Fruit fly (Drosophila melanogaster) whole organism, embryonic: ENCODE measurements around the gene CG45049.
A peak's percentile ranks its signal among the peaks of the same experiment; 100 is the strongest.

Source experiments
- Atf3 ChIP-seq: fragments of 200-800 bp; sonication (Bioruptor generic); optimal IDR thresholded peaks from 3 replicates; lab custom pipeline; 2016; ENCODE audit warnings: missing biosample characterization, missing genetic modification characterization
- BtbVII ChIP-seq: fragments of 200-800 bp; sonication (Bioruptor generic); optimal IDR thresholded peaks from 3 replicates; lab custom pipeline; 2017; ENCODE audit warnings: missing biosample characterization, mild to moderate bottlenecking, missing genetic modification characterization
- CG11093 ChIP-seq: fragments of 200-800 bp; sonication (Bioruptor generic); IDR thresholded peaks from 3 replicates; pipeline ENCODE4 v1.3.6; 2022; ENCODE audit warnings: missing biosample characterization, missing genetic modification characterization
- CG12391 ChIP-seq: fragments of 200-800 bp; sonication (Bioruptor generic); optimal IDR thresholded peaks from 3 replicates; lab custom pipeline; 2018; ENCODE audit warnings: missing biosample characterization, mild to moderate bottlenecking, missing genetic modification characterization, moderate library complexity
- CG12744 ChIP-seq: fragments of 200-800 bp; sonication (Bioruptor generic); optimal IDR thresholded peaks from 2 replicates; lab custom pipeline; 2016; ENCODE audit warnings: missing biosample characterization, missing genetic modification characterization
- CG13287 ChIP-seq: fragments of 200-800 bp; sonication (Bioruptor generic); IDR thresholded peaks from 2 replicates; pipeline ENCODE4 v1.3.6; 2022; ENCODE audit warnings: missing biosample characterization, missing genetic modification characterization; ENCODE audit not compliant: partially characterized antibody
- CG13424 ChIP-seq: fragments of 200-800 bp; sonication (Bioruptor generic); optimal IDR thresholded peaks from 2 replicates; lab custom pipeline; 2019; ENCODE audit warnings: missing biosample characterization, mild to moderate bottlenecking, missing genetic modification characterization, moderate library complexity
- CG13624 ChIP-seq: fragments of 200-800 bp; sonication (Bioruptor generic); optimal IDR thresholded peaks from 2 replicates; lab custom pipeline; 2016; ENCODE audit warnings: missing biosample characterization, missing genetic modification characterization
- CG14441 ChIP-seq: fragments of 200-800 bp; sonication (Bioruptor generic); IDR thresholded peaks from 2 replicates; pipeline ENCODE4 v1.3.6; 2022; ENCODE audit warnings: missing biosample characterization, missing genetic modification characterization
- CG1529 ChIP-seq: fragments of 200-800 bp; sonication (Bioruptor generic); optimal IDR thresholded peaks from 3 replicates; lab custom pipeline; 2018; ENCODE audit warnings: missing biosample characterization, missing genetic modification characterization
- CG15601 ChIP-seq: fragments of 200-800 bp; sonication (Bioruptor generic); optimal IDR thresholded peaks from 3 replicates; lab custom pipeline; 2019; ENCODE audit warnings: missing biosample characterization, mild to moderate bottlenecking, missing genetic modification characterization, moderate library complexity
- CG32772 ChIP-seq: fragments of 200-800 bp; sonication (Bioruptor generic); IDR thresholded peaks from 2 replicates; pipeline ENCODE4 v1.3.6; 2022; ENCODE audit warnings: missing biosample characterization, missing genetic modification characterization
- CG3726 ChIP-seq: fragments of 200-800 bp; sonication (Bioruptor generic); IDR thresholded peaks from 3 replicates; pipeline ENCODE4, ENCODE4 v1.3.6; 2022; ENCODE audit warnings: missing biosample characterization, missing genetic modification characterization
- CG3838 ChIP-seq: fragments of 200-800 bp; sonication (Bioruptor generic); optimal IDR thresholded peaks from 3 replicates; lab custom pipeline; 2016; ENCODE audit warnings: missing biosample characterization, missing genetic modification characterization
- CG6254 ChIP-seq: fragments of 200-800 bp; sonication (Bioruptor generic); optimal IDR thresholded peaks from 3 replicates; lab custom pipeline; 2017; ENCODE audit warnings: mild to moderate bottlenecking, missing biosample characterization, missing genetic modification reagents, missing genetic modification characterization
- CG6654 ChIP-seq: fragments of 200-800 bp; sonication (Bioruptor generic); optimal IDR thresholded peaks from 2 replicates; lab custom pipeline; 2017; ENCODE audit warnings: missing biosample characterization, mild to moderate bottlenecking, missing genetic modification characterization
- CG6683 ChIP-seq: fragments of 200-800 bp; sonication (Bioruptor generic); optimal IDR thresholded peaks from 2 replicates; lab custom pipeline; 2017; ENCODE audit warnings: missing biosample characterization, mild to moderate bottlenecking, missing genetic modification characterization, missing genetic modification reagents
- CG7928 ChIP-seq: fragments of 200-800 bp; sonication (Bioruptor generic); optimal IDR thresholded peaks from 2 replicates; lab custom pipeline; 2017; ENCODE audit warnings: missing biosample characterization, mild to moderate bottlenecking, missing genetic modification characterization
- CG8089 ChIP-seq: fragments of 200-800 bp; sonication (Bioruptor generic); optimal IDR thresholded peaks from 3 replicates; lab custom pipeline; 2016; ENCODE audit warnings: missing biosample characterization, missing genetic modification characterization
- CTCF ChIP-seq: fragments of 200-800 bp; sonication (Bioruptor generic); optimal IDR thresholded peaks from 2 replicates; lab custom pipeline; 2017; ENCODE audit warnings: missing biosample characterization, mild to moderate bottlenecking, missing genetic modification characterization, moderate library complexity
- CkIIα-i1 ChIP-seq: fragments of 200-800 bp; sonication (Bioruptor generic); IDR thresholded peaks from 2 replicates; pipeline ENCODE4 v1.3.6; 2022; ENCODE audit warnings: missing biosample characterization, missing genetic modification characterization
- Dip3 ChIP-seq: fragments of 200-800 bp; sonication (Bioruptor generic); optimal IDR thresholded peaks from 3 replicates; lab custom pipeline; 2016; ENCODE audit warnings: missing biosample characterization, missing genetic modification characterization
- Dref ChIP-seq: fragments of 200-800 bp; sonication (Bioruptor generic); IDR thresholded peaks from 2 replicates; pipeline ENCODE4 v1.3.6; 2022; ENCODE audit warnings: missing biosample characterization, missing genetic modification characterization
- Hr78 ChIP-seq, 2 experiments: fragments of 200-800 bp in 1 of 2; fragments of >200 bp in 1 of 2; sonication (Bioruptor generic) in 1 of 2; optimal IDR thresholded peaks; 2 replicates each; lab custom pipeline; 2017 to 2019; ENCODE audit warnings: missing biosample characterization in 2 of 2, missing genetic modification characterization in 2 of 2, mild to moderate bottlenecking in 1 of 2, moderate library complexity in 1 of 2
- Jarid2 ChIP-seq: fragments of 200-800 bp; sonication (Bioruptor generic); optimal IDR thresholded peaks from 3 replicates; lab custom pipeline; 2017; ENCODE audit warnings: mild to moderate bottlenecking, missing biosample characterization, missing genetic modification reagents, missing genetic modification characterization
- Kr ChIP-seq: fragments of 200-800 bp; sonication (Bioruptor generic); optimal IDR thresholded peaks from 2 replicates; lab custom pipeline; 2017; ENCODE audit warnings: missing biosample characterization, mild to moderate bottlenecking, missing genetic modification characterization
- Rfx ChIP-seq: fragments of 200-800 bp; sonication (Bioruptor generic); IDR thresholded peaks from 2 replicates; pipeline ENCODE4 v1.3.6; 2022; ENCODE audit warnings: missing biosample characterization, missing genetic modification characterization
- Xbp1 ChIP-seq: fragments of 200-800 bp; sonication (Bioruptor generic); optimal IDR thresholded peaks from 3 replicates; lab custom pipeline; 2016; ENCODE audit warnings: missing biosample characterization, mild to moderate bottlenecking, missing genetic modification characterization
- abd-A ChIP-seq: fragments of 200-800 bp; sonication (Bioruptor generic); optimal IDR thresholded peaks from 3 replicates; lab custom pipeline; 2019; ENCODE audit warnings: missing biosample characterization, mild to moderate bottlenecking, missing genetic modification characterization, moderate library complexity
- amos ChIP-seq: fragments of 200-800 bp; sonication (Bioruptor generic); IDR thresholded peaks from 2 replicates; pipeline ENCODE4 v1.3.6; 2022; ENCODE audit warnings: missing biosample characterization, missing genetic modification characterization; ENCODE audit not compliant: partially characterized antibody
- ase ChIP-seq: fragments of 200-800 bp; sonication (Bioruptor generic); IDR thresholded peaks from 3 replicates; pipeline ENCODE4 v1.3.6; 2022; ENCODE audit warnings: missing biosample characterization, missing genetic modification characterization
- ato ChIP-seq: fragments of 200-800 bp; sonication (Bioruptor generic); IDR thresholded peaks from 2 replicates; pipeline ENCODE4 v1.3.6; 2022; ENCODE audit warnings: missing biosample characterization, missing genetic modification characterization; ENCODE audit not compliant: partially characterized antibody
- bsh ChIP-seq, 2 experiments: fragments of 200-800 bp; sonication (Bioruptor generic); optimal IDR thresholded peaks; 2 replicates each; lab custom pipeline; 2017 to 2018; ENCODE audit warnings: mild to moderate bottlenecking in 2 of 2, missing biosample characterization in 2 of 2, missing genetic modification characterization in 2 of 2, moderate library complexity in 1 of 2
- cas ChIP-seq: fragments of 200-800 bp; sonication (Bioruptor generic); IDR thresholded peaks from 2 replicates; pipeline ENCODE4 v1.3.6; 2022; ENCODE audit warnings: missing biosample characterization, missing genetic modification characterization
- cg ChIP-seq: fragments of 200-800 bp; sonication (Bioruptor generic); optimal IDR thresholded peaks from 3 replicates; lab custom pipeline; 2019; ENCODE audit warnings: missing biosample characterization, mild to moderate bottlenecking, missing genetic modification characterization, moderate library complexity
- chn ChIP-seq: fragments of 200-800 bp; sonication (Bioruptor generic); optimal IDR thresholded peaks from 2 replicates; lab custom pipeline; 2016; ENCODE audit warnings: missing biosample characterization, missing genetic modification characterization
- fd96Cb ChIP-seq: fragments of 200-800 bp; sonication (Bioruptor generic); optimal IDR thresholded peaks from 2 replicates; lab custom pipeline; 2018; ENCODE audit warnings: missing biosample characterization, mild to moderate bottlenecking, missing genetic modification characterization, moderate library complexity
- gcm2 ChIP-seq: fragments of 200-800 bp; sonication (Bioruptor generic); optimal IDR thresholded peaks from 2 replicates; lab custom pipeline; 2016; ENCODE audit warnings: missing biosample characterization, missing genetic modification characterization
- gsb ChIP-seq: fragments of 200-800 bp; sonication (Bioruptor generic); IDR thresholded peaks from 2 replicates; pipeline ENCODE4 v1.3.6; 2022; ENCODE audit warnings: missing biosample characterization, missing genetic modification characterization
- hkb ChIP-seq, 2 experiments: fragments of 200-800 bp in 1 of 2; fragments of >200 bp in 1 of 2; sonication (Bioruptor generic) in 1 of 2; IDR thresholded peaks in 1 of 2; optimal IDR thresholded peaks in 1 of 2; 2 replicates each; pipeline versions ENCODE4 v1.3.6 to Lab custom; 2017 to 2022; ENCODE audit warnings: missing biosample characterization in 1 of 2, missing genetic modification characterization in 1 of 2
- insv ChIP-seq, 2 experiments: fragments of 200-800 bp; sonication (Bioruptor generic); optimal IDR thresholded peaks; 3 replicates each; lab custom pipeline; 2016 to 2018; ENCODE audit warnings: missing biosample characterization in 2 of 2, missing genetic modification characterization in 2 of 2
- ken ChIP-seq: fragments of 200-800 bp; sonication (Bioruptor generic); IDR thresholded peaks from 3 replicates; pipeline ENCODE4 v1.3.6; 2022; ENCODE audit warnings: missing biosample characterization, missing genetic modification characterization
- mam ChIP-seq: fragments of 200-800 bp; sonication (Bioruptor generic); optimal IDR thresholded peaks from 3 replicates; lab custom pipeline; 2016; ENCODE audit warnings: missing biosample characterization, missing genetic modification characterization
- mld ChIP-seq: fragments of 200-800 bp; sonication (Bioruptor generic); IDR thresholded peaks from 3 replicates; pipeline ENCODE4 v1.3.6; 2022; ENCODE audit warnings: missing biosample characterization, missing genetic modification characterization; ENCODE audit not compliant: partially characterized antibody
- pfk ChIP-seq: fragments of 200-800 bp; sonication (Bioruptor generic); optimal IDR thresholded peaks from 2 replicates; lab custom pipeline; 2018; ENCODE audit warnings: missing biosample characterization, mild to moderate bottlenecking, missing genetic modification characterization, moderate library complexity
- pzg ChIP-seq: fragments of 200-800 bp; sonication (Bioruptor generic); optimal IDR thresholded peaks from 3 replicates; lab custom pipeline; 2018; ENCODE audit warnings: missing biosample characterization, mild to moderate bottlenecking, missing genetic modification characterization, moderate library complexity
- sqz ChIP-seq: fragments of 200-800 bp; sonication (Bioruptor generic); optimal IDR thresholded peaks from 3 replicates; lab custom pipeline; 2018; ENCODE audit warnings: missing biosample characterization, mild to moderate bottlenecking, missing genetic modification characterization
- twi ChIP-seq: fragments of 200-800 bp; optimal IDR thresholded peaks from 2 replicates; lab custom pipeline; 2019; ENCODE audit warnings: missing biosample characterization, mild to moderate bottlenecking, missing genetic modification characterization, moderate library complexity
- vnd ChIP-seq: fragments of 200-800 bp; sonication (Bioruptor generic); IDR thresholded peaks from 3 replicates; pipeline ENCODE4 v1.3.6; 2022; ENCODE audit warnings: missing biosample characterization, missing genetic modification characterization; ENCODE audit not compliant: partially characterized antibody
- wor ChIP-seq: fragments of 200-800 bp; sonication (Bioruptor generic); IDR thresholded peaks from 2 replicates; pipeline ENCODE4 v1.3.6; 2022; ENCODE audit warnings: missing biosample characterization, missing genetic modification characterization

Gene CG45049

DNA sequence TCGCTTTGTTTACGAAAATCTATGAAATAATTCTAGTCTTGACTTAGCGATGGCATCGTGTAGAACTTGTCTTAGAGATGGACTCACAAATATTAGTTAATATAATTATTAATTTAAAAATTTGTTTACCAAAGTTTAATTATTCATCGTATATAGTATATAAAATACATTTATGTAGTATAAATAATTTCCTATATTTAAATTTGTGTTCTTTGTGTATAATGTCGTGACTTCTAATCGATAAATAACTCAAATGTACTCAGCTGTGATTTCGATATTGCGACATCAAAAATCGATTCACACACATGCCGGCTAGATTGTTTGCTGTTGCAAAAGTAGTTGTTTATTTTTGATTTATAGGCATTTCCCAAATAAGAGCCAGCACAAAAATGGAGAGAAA, 36.5 kb upstream of the CG45049 start, which contains the start of the genes wfs1 and Nup133 (continued):
- TF ChIP-seq amos (GFP tag; lab: Robert Waterston, UW) (peak; percentile 74), gcm2 (GFP tag; lab: Kevin White, UChicago) (no peak), cas (no peak), CG3838 (GFP tag; lab: Kevin White, UChicago) (no peak), sqz (GFP tag; lab: Kevin White, UChicago) (no peak), CTCF (GFP tag; lab: Kevin White, UChicago) (no peak), abd-A (tag; lab: Kevin White, UChicago) (no peak), CG6654 (GFP tag; lab: Kevin White, UChicago) (no peak), fd96Cb (tag; lab: Kevin White, UChicago) (peak; percentile 73), CG13424 (tag; lab: Kevin White, UChicago) (peak; percentile 93), Xbp1 (GFP tag; lab: Kevin White, UChicago) (peak; percentile 72), CG6683 (no peak), Dref (GFP tag; lab: Robert Waterston, UW) (peak; percentile 80), CG7928 (GFP tag; lab: Kevin White, UChicago) (peak; percentile 5), bsh (GFP tag; optimal IDR thresholded peaks at IDR 0.05; lab: Kevin White, UChicago) (peak in 1 of 2 experiments; percentile 82), ase (GFP tag; lab: Robert Waterston, UW) (no peak), CG14441 (GFP tag; lab: Robert Waterston, UW) (no peak), ato (GFP tag; lab: Robert Waterston, UW) (peak; percentile 55; the same call in 1 of the 2 replicates), CkIIα-i1 (GFP tag; lab: Robert Waterston, UW) (no peak), gsb (no peak), Kr (GFP tag; lab: Kevin White, UChicago) (no peak), wor (GFP tag; lab: Robert Waterston, UW) (no peak), twi (tag; lab: Kevin White, UChicago) (peak; percentile 80), CG1529 (peak; percentile 48), CG11093 (GFP tag; lab: Robert Waterston, UW) (no peak), mld (GFP tag; lab: Robert Waterston, UW) (peak; percentile 27; the same call in 1 of the 3 replicates), CG32772 (GFP tag; lab: Robert Waterston, UW) (peak; percentile 53; the same call in 1 of the 2 replicates), mam (GFP tag; lab: Kevin White, UChicago) (no peak), pfk (no peak), CG8089 (GFP tag; lab: Kevin White, UChicago) (no peak), CG12744 (GFP tag; lab: Kevin White, UChicago) (no peak), Jarid2 (no peak), Atf3 (GFP tag; lab: Kevin White, UChicago) (no peak), vnd (peak; percentile 81; the same call in 2 of the 3 replicates), cg (GFP tag; lab: Kevin White, UChicago) (peak; percentile 18), CG6254 (no peak), insv (GFP tag; optimal IDR thresholded peaks at IDR 0.05; lab: Kevin White, UChicago) (peak in 1 of 2 experiments; percentile 14), chn (peak; percentile 9), BtbVII (GFP tag; lab: Kevin White, UChicago) (peak; percentile 35), CG12391 (tag; lab: Kevin White, UChicago) (peak; percentile 94), CG13624 (GFP tag; lab: Kevin White, UChicago) (no peak), pzg (GFP tag; lab: Kevin White, UChicago) (peak; percentile 41), CG15601 (tag; lab: Kevin White, UChicago) (peak; percentile 86), CG13287 (peak; percentile 97), hkb (optimal IDR thresholded peaks at IDR 0.05; lab: Kevin White, UChicago) (no peak), hkb (GFP tag; IDR thresholded peaks at IDR 0.05; lab: Robert Waterston, UW) (no peak; the same call in 1 of the 2 replicates), CG3726 (GFP tag; lab: Robert Waterston, UW) (no peak), ken (no peak), Dip3 (GFP tag; lab: Kevin White, UChicago) (no peak), Rfx (GFP tag; lab: Robert Waterston, UW) (peak; percentile 65), Hr78 (GFP tag; optimal IDR thresholded peaks at IDR 0.05; lab: Kevin White, UChicago) (no peak)
